Worm (Caenorhabditis elegans) whole organism, L4 larva: Measurements from ENCODE around the gene Y45F10C.4.

ENCODE experiments used
- D1046.2 ChIP-seq: fragments of 200-800 bp; sonication (Bioruptor generic); IDR thresholded peaks from 2 replicates; pipeline ENCODE4 v1.3.6; 2022; ENCODE audit warnings: missing genetic modification characterization, missing compliant biosample characterization
- F10B5.3 ChIP-seq: sonication (generic microtip); optimal IDR thresholded peaks from 2 replicates; lab custom pipeline; 2016; ENCODE audit warnings: mild to moderate bottlenecking, missing genetic modification characterization, missing compliant biosample characterization
- F37D6.2 ChIP-seq: sonication (generic microtip); optimal IDR thresholded peaks from 2 replicates; lab custom pipeline; 2016; ENCODE audit warnings: mild to moderate bottlenecking, missing genetic modification characterization, missing compliant biosample characterization
- F49E8.2 ChIP-seq: sonication (generic microtip); optimal IDR thresholded peaks from 2 replicates; lab custom pipeline; 2016; ENCODE audit warnings: missing compliant biosample characterization, mild to moderate bottlenecking, missing genetic modification characterization, borderline replicate concordance
- R02D3.7 ChIP-seq: fragments of 150-350 bp; sonication (generic microtip); optimal IDR thresholded peaks from 3 replicates; lab custom pipeline; 2014; ENCODE audit warnings: missing biosample characterization, missing genetic modification characterization
- ZK337.2 ChIP-seq: fragments of 200-800 bp; sonication (Bioruptor generic); IDR thresholded peaks from 2 replicates; pipeline ENCODE4 v1.3.6; 2022; ENCODE audit warnings: missing genetic modification reagents, missing genetic modification characterization, missing compliant biosample characterization
- attf-4 ChIP-seq: sonication (generic microtip); optimal IDR thresholded peaks from 3 replicates; lab custom pipeline; 2017; ENCODE audit warnings: missing biosample characterization, missing genetic modification characterization
- ceh-20 ChIP-seq: fragments of 200-800 bp; sonication (Bioruptor generic); IDR thresholded peaks from 2 replicates; pipeline ENCODE4 v1.3.6; 2022; ENCODE audit warnings: missing genetic modification reagents, missing genetic modification characterization, missing compliant biosample characterization
- ces-1 ChIP-seq: fragments of 150-350 bp; sonication (generic microtip); optimal IDR thresholded peaks from 4 replicates; lab custom pipeline; 2014; ENCODE audit warnings: missing biosample characterization, missing genetic modification reagents, missing genetic modification characterization
- ctbp-1 ChIP-seq: fragments of 200-800 bp; sonication (Bioruptor generic); IDR thresholded peaks from 2 replicates; pipeline ENCODE4 v1.3.6; 2022; ENCODE audit warnings: missing genetic modification reagents, missing genetic modification characterization, missing compliant biosample characterization
- daf-12 ChIP-seq: fragments of 150-350 bp; optimal IDR thresholded peaks from 2 replicates; lab custom pipeline; 2014; ENCODE audit warnings: missing biosample characterization, missing genetic modification reagents, missing genetic modification characterization
- daf-16 ChIP-seq, 3 experiments: sonication (generic microtip); optimal IDR thresholded peaks; 2 replicates each; lab custom pipeline; 2016 to 2017; ENCODE audit warnings: missing genetic modification characterization in 3 of 3, missing genetic modification reagents in 3 of 3, mild to moderate bottlenecking in 2 of 3, missing compliant biosample characterization in 2 of 3, missing biosample characterization in 1 of 3, moderate library complexity in 1 of 3
- dmd-9 ChIP-seq: fragments of 200-800 bp; sonication (Bioruptor generic); IDR thresholded peaks from 2 replicates; pipeline ENCODE4 v1.3.6; 2022; ENCODE audit warnings: missing genetic modification reagents, missing genetic modification characterization, missing compliant biosample characterization
- dve-1 ChIP-seq: sonication (generic microtip); optimal IDR thresholded peaks from 2 replicates; lab custom pipeline; 2017; ENCODE audit warnings: antibody characterized with exemption, mild to moderate bottlenecking, missing genetic modification characterization, missing compliant biosample characterization; ENCODE audit not compliant: insufficient read depth
- egl-43 ChIP-seq: fragments of 200-800 bp; sonication (Bioruptor generic); IDR thresholded peaks from 2 replicates; pipeline ENCODE4 v1.3.6; 2022; ENCODE audit warnings: missing genetic modification reagents, missing genetic modification characterization, missing compliant biosample characterization
- fos-1 ChIP-seq: fragments of 150-350 bp; optimal IDR thresholded peaks from 2 replicates; lab custom pipeline; 2014; ENCODE audit warnings: missing biosample characterization, missing genetic modification characterization
- hlh-30 ChIP-seq: sonication (generic microtip); optimal IDR thresholded peaks from 2 replicates; lab custom pipeline; 2017; ENCODE audit warnings: antibody characterized with exemption, mild to moderate bottlenecking, missing genetic modification characterization, missing compliant biosample characterization; ENCODE audit not compliant: insufficient read depth
- hmg-1.1 ChIP-seq: fragments of 200-800 bp; sonication (Bioruptor generic); IDR thresholded peaks from 2 replicates; pipeline ENCODE4 v1.3.6; 2022; ENCODE audit warnings: missing genetic modification reagents, missing genetic modification characterization, missing compliant biosample characterization
- lim-7 ChIP-seq: fragments of 200-800 bp; sonication (Bioruptor generic); IDR thresholded peaks from 2 replicates; pipeline ENCODE4 v1.3.6; 2022; ENCODE audit warnings: missing genetic modification characterization, missing compliant biosample characterization
- lin-38 ChIP-seq: fragments of 200-800 bp; sonication (Bioruptor generic); IDR thresholded peaks from 2 replicates; pipeline ENCODE4 v1.3.6; 2022; ENCODE audit warnings: missing genetic modification reagents, missing genetic modification characterization, missing compliant biosample characterization
- lir-3 ChIP-seq: sonication (generic microtip); optimal IDR thresholded peaks from 2 replicates; lab custom pipeline; 2016; ENCODE audit warnings: mild to moderate bottlenecking, missing genetic modification characterization, missing compliant biosample characterization
- madf-5 ChIP-seq, 2 experiments: fragments of 200-800 bp; sonication (Bioruptor generic); IDR thresholded peaks; 2 replicates each; pipeline ENCODE4 v1.3.6; 2022; ENCODE audit warnings: missing compliant biosample characterization in 2 of 2, missing genetic modification characterization in 2 of 2
- mep-1 ChIP-seq: fragments of 150-350 bp; sonication (generic microtip); optimal IDR thresholded peaks from 3 replicates; lab custom pipeline; 2014; ENCODE audit warnings: missing biosample characterization, missing genetic modification characterization
- mes-2 ChIP-seq: sonication (generic microtip); optimal IDR thresholded peaks from 2 replicates; lab custom pipeline; 2016; ENCODE audit warnings: missing genotype, mild to moderate bottlenecking, missing genetic modification characterization, missing compliant biosample characterization; ENCODE audit not compliant: poor library complexity, severe bottlenecking
- mxl-3 ChIP-seq: fragments of 200-800 bp; sonication (Bioruptor generic); optimal IDR thresholded peaks from 2 replicates; lab custom pipeline; 2018; ENCODE audit warnings: mild to moderate bottlenecking, missing genetic modification characterization, missing compliant biosample characterization
- nhr-11 ChIP-seq: fragments of 150-350 bp; optimal IDR thresholded peaks from 2 replicates; lab custom pipeline; 2014; ENCODE audit warnings: missing biosample characterization, missing genetic modification characterization
- nhr-237 ChIP-seq: sonication (generic microtip); optimal IDR thresholded peaks from 2 replicates; lab custom pipeline; 2017; ENCODE audit warnings: missing biosample characterization, missing genetic modification characterization
- nhr-28 ChIP-seq: fragments of 150-350 bp; optimal IDR thresholded peaks from 2 replicates; lab custom pipeline; 2014; ENCODE audit warnings: missing biosample characterization, missing genetic modification characterization
- nhr-41 ChIP-seq: fragments of 200-800 bp; sonication (Bioruptor generic); IDR thresholded peaks from 2 replicates; pipeline ENCODE4 v1.3.6; 2022; ENCODE audit warnings: missing genetic modification reagents, missing genetic modification characterization, missing compliant biosample characterization
- nhr-48 ChIP-seq: sonication (generic microtip); optimal IDR thresholded peaks from 2 replicates; lab custom pipeline; 2016; ENCODE audit warnings: mild to moderate bottlenecking, missing genetic modification characterization, missing compliant biosample characterization
- nhr-6 ChIP-seq: fragments of 150-350 bp; optimal IDR thresholded peaks from 2 replicates; lab custom pipeline; 2014; ENCODE audit warnings: missing biosample characterization, missing genetic modification characterization
- nhr-77 ChIP-seq: fragments of 150-350 bp; optimal IDR thresholded peaks from 2 replicates; lab custom pipeline; 2014; ENCODE audit warnings: missing biosample characterization, missing genetic modification characterization
- php-3 ChIP-seq: fragments of 200-800 bp; sonication (Bioruptor generic); IDR thresholded peaks from 2 replicates; pipeline ENCODE4 v1.3.6; 2022; ENCODE audit warnings: missing genetic modification reagents, missing genetic modification characterization, missing compliant biosample characterization
- rbr-2 ChIP-seq: sonication (generic microtip); optimal IDR thresholded peaks from 2 replicates; lab custom pipeline; 2016; ENCODE audit warnings: missing genotype, missing genetic modification characterization, missing compliant biosample characterization
- set-16 ChIP-seq: fragments of 200-800 bp; sonication (Bioruptor generic); IDR thresholded peaks from 2 replicates; pipeline ENCODE4 v1.3.6; 2022; ENCODE audit warnings: missing genetic modification reagents, missing genetic modification characterization, missing compliant biosample characterization
- snpc-1.2 ChIP-seq: fragments of 200-800 bp; sonication (Bioruptor generic); IDR thresholded peaks from 2 replicates; pipeline ENCODE4 v1.3.6; 2022; ENCODE audit warnings: missing genetic modification reagents, missing genetic modification characterization, missing compliant biosample characterization
- tra-1 ChIP-seq: fragments of 200-800 bp; sonication (Bioruptor generic); IDR thresholded peaks from 2 replicates; pipeline ENCODE4 v1.3.6; 2022; ENCODE audit warnings: missing genetic modification reagents, missing genetic modification characterization, missing compliant biosample characterization
- unc-130 ChIP-seq: sonication (generic microtip); optimal IDR thresholded peaks from 2 replicates; lab custom pipeline; 2016; ENCODE audit warnings: missing genetic modification reagents, missing genetic modification characterization, missing compliant biosample characterization
- unc-62 ChIP-seq, 3 experiments: fragments of 150-350 bp in 1 of 3; sonication (generic microtip); optimal IDR thresholded peaks in 2 of 3; peaks in 1 of 3; 1 replicate in 1 of 3; 2 replicates in 2 of 3; lab custom pipeline; 2014 to 2017; ENCODE audit warnings: missing biosample characterization in 3 of 3, missing genetic modification characterization in 3 of 3, missing genetic modification reagents in 3 of 3, missing genotype in 1 of 3
- vab-7 ChIP-seq: fragments of 200-800 bp; sonication (Bioruptor generic); IDR thresholded peaks from 2 replicates; pipeline ENCODE4 v1.3.6; 2022; ENCODE audit warnings: missing genetic modification reagents, missing genetic modification characterization, missing compliant biosample characterization
- zag-1 ChIP-seq: fragments of 150-350 bp; optimal IDR thresholded peaks from 2 replicates; lab custom pipeline; 2014; ENCODE audit warnings: missing biosample characterization, missing genetic modification characterization

Y45F10C.4 gene

ce11 chrIV:13695720-13696364 lies 31.9 kb upstream of the Y45F10C.4 start (continued):
- TF ChIP-seq mes-2 (tag; lab: Kevin White, UChicago) (peak; percentile 12), lin-38 (no peak), snpc-1.2 (GFP tag; lab: Robert Waterston, UW) (no peak), lim-7 (GFP tag; lab: Robert Waterston, UW) (no peak), zag-1 (tag; lab: Kevin White, UChicago) (no peak), madf-5 (GFP tag; IDR thresholded peaks at IDR 0.05; lab: Robert Waterston, UW) (no peak), lir-3 (tag; lab: Kevin White, UChicago) (no peak), nhr-48 (tag; lab: Kevin White, UChicago) (no peak), php-3 (GFP tag; lab: Robert Waterston, UW) (no peak), daf-16 (GFP tag; optimal IDR thresholded peaks at IDR 0.05; lab: Kevin White, UChicago) (peak in 1 of 2 experiments; percentile 9), daf-16 (tag; optimal IDR thresholded peaks at IDR 0.05; lab: Kevin White, UChicago) (no peak), F49E8.2 (tag; lab: Kevin White, UChicago) (no peak), nhr-6 (tag; lab: Kevin White, UChicago) (no peak), R02D3.7 (no peak), dve-1 (tag; lab: Kevin White, UChicago) (no peak), D1046.2 (no peak), nhr-237 (tag; lab: Kevin White, UChicago) (no peak)

- TF ChIP-seq nhr-28 (tag; lab: Kevin White, UChicago) (no peak), nhr-11 (tag; lab: Kevin White, UChicago) (no peak), nhr-77 (no peak), mep-1 (no peak), mxl-3 (GFP tag; lab: Kevin White, UChicago) (no peak), nhr-41 (no peak), unc-130 (GFP tag; lab: Kevin White, UChicago) (no peak), hlh-30 (tag; lab: Kevin White, UChicago) (no peak)
These were observed 31.3 kb upstream of the Y45F10C.4 start for ce11 chrIV:13695302-13695701.

- TF ChIP-seq tra-1 (GFP tag; lab: Robert Waterston, UW) (0 out of 2 replicates have a peak, but pooled peaks have one; percentile 15), ceh-20 (GFP tag; lab: Robert Waterston, UW) (peak; percentile 86), daf-12 (tag; lab: Kevin White, UChicago) (no peak), rbr-2 (no peak), unc-62 (GFP tag; optimal IDR thresholded peaks at IDR 0.05 in 1 of 2; lab: Kevin White, UChicago) (peak in 1 of 2 experiments; percentile 97), unc-62 (tag; optimal IDR thresholded peaks at IDR 0.05; lab: Kevin White, UChicago) (peak; percentile 17), fos-1 (tag; lab: Kevin White, UChicago) (no peak), vab-7 (peak; percentile 27; the same call in 1 of the 2 replicates)
- TF ChIP-seq, all 104 proteins: peak for 4
These were observed 30.6 kb upstream of the Y45F10C.4 start for ce11 chrIV:13694600-13694999.

- no peak for TF ChIP-seq nhr-237 (tag; lab: Kevin White, UChicago)
- TF ChIP-seq lin-38: no peak
- TF ChIP-seq ces-1 (GFP tag; lab: Kevin White, UChicago): no peak
- no peak for TF ChIP-seq attf-4
- no peak for TF ChIP-seq madf-5 (GFP tag; IDR thresholded peaks at IDR 0.05; lab: Robert Waterston, UW)
- TF ChIP-seq dmd-9 (GFP tag; lab: Robert Waterston, UW): no peak
- TF ChIP-seq ZK337.2 (GFP tag; lab: Robert Waterston, UW): no peak
- no peak for TF ChIP-seq egl-43 (GFP tag; lab: Robert Waterston, UW)
- no peak for TF ChIP-seq nhr-11 (tag; lab: Kevin White, UChicago)
- TF ChIP-seq F37D6.2 (tag; lab: Kevin White, UChicago): no peak
- TF ChIP-seq F10B5.3 (tag; lab: Kevin White, UChicago): no peak
- TF ChIP-seq dve-1 (tag; lab: Kevin White, UChicago): no peak
- no peak for TF ChIP-seq ctbp-1 (GFP tag; lab: Robert Waterston, UW)
- no peak for TF ChIP-seq hmg-1.1 (GFP tag; lab: Robert Waterston, UW)
- no peak for TF ChIP-seq nhr-77
- TF ChIP-seq set-16 (GFP tag; lab: Robert Waterston, UW): no peak
These were observed 30.0 kb upstream of the Y45F10C.4 start for ce11 chrIV:13693976-13694375.
